Worm (Caenorhabditis elegans) whole organism, young adult: ENCODE measurements around the gene srd-44.
"Not testable (repeated sequence)": the region's sequence is repeated elsewhere in the genome, so short reads cannot be mapped to it uniquely, and the experiment has no call there.

Experiments used
- B0019.2 ChIP-seq: fragments of 200-800 bp; sonication (Bioruptor generic); conservative IDR thresholded peaks from 2 replicates; pipeline ENCODE4 v1.3.6; 2022; ENCODE audit warnings: missing genetic modification reagents, missing genetic modification characterization, missing compliant biosample characterization
- B0261.1 ChIP-seq: sonication (generic microtip); optimal IDR thresholded peaks from 2 replicates; lab custom pipeline; 2016; ENCODE audit warnings: mild to moderate bottlenecking, missing genetic modification characterization, moderate library complexity, missing compliant biosample characterization
- B0336.3 ChIP-seq: fragments of 200-800 bp; sonication (Bioruptor generic); IDR thresholded peaks from 2 replicates; pipeline ENCODE4 v1.3.6; 2022; ENCODE audit warnings: missing genetic modification characterization, missing compliant biosample characterization
- C06A6.2 ChIP-seq: fragments of 200-800 bp; sonication (Bioruptor generic); conservative IDR thresholded peaks from 2 replicates; pipeline ENCODE4 v1.3.6; 2022; ENCODE audit warnings: missing genetic modification characterization, missing compliant biosample characterization
- F10E7.11 ChIP-seq: sonication (generic microtip); optimal IDR thresholded peaks from 2 replicates; lab custom pipeline; 2017; ENCODE audit warnings: mild to moderate bottlenecking, missing genetic modification characterization, moderate library complexity, missing compliant biosample characterization
- F39B2.1 ChIP-seq: fragments of 200-800 bp; sonication (Bioruptor generic); IDR thresholded peaks from 2 replicates; pipeline ENCODE4 v1.3.6; 2022; ENCODE audit warnings: missing genetic modification reagents, missing genetic modification characterization, missing compliant biosample characterization
- F49E8.2 ChIP-seq: sonication (generic microtip); optimal IDR thresholded peaks from 3 replicates; lab custom pipeline; 2017; ENCODE audit warnings: missing genetic modification characterization, mild to moderate bottlenecking, missing compliant biosample characterization, antibody characterized with exemption, moderate library complexity; ENCODE audit not compliant: insufficient read depth
- F55B11.4 ChIP-seq: sonication (generic microtip); optimal IDR thresholded peaks from 2 replicates; lab custom pipeline; 2016; ENCODE audit warnings: missing compliant biosample characterization, missing genetic modification characterization, borderline replicate concordance; ENCODE audit not compliant: insufficient read depth
- K11D2.4 ChIP-seq: fragments of 200-800 bp; sonication (Bioruptor generic); IDR thresholded peaks from 2 replicates; pipeline ENCODE4 v1.3.6; 2022; ENCODE audit warnings: missing genetic modification reagents, missing genetic modification characterization, missing compliant biosample characterization
- K12H6.12 ChIP-seq: fragments of 200-800 bp; sonication (Bioruptor generic); optimal IDR thresholded peaks from 2 replicates; lab custom pipeline; 2018; ENCODE audit warnings: mild to moderate bottlenecking, missing genetic modification characterization, missing compliant biosample characterization
- T07F8.4 ChIP-seq: sonication (generic microtip); optimal IDR thresholded peaks from 2 replicates; lab custom pipeline; 2016; ENCODE audit warnings: mild to moderate bottlenecking, missing genetic modification characterization, moderate library complexity, missing compliant biosample characterization
- Y53G8AR.9 ChIP-seq: fragments of 200-800 bp; sonication (Bioruptor generic); conservative IDR thresholded peaks from 2 replicates; pipeline ENCODE4 v1.3.6; 2022; ENCODE audit warnings: missing genetic modification reagents, missing genetic modification characterization, missing compliant biosample characterization
- Y79H2A.3 ChIP-seq: fragments of 200-800 bp; sonication (Bioruptor generic); conservative IDR thresholded peaks from 2 replicates; pipeline ENCODE4 v1.3.6; 2022; ENCODE audit warnings: missing genetic modification reagents, missing genetic modification characterization, missing compliant biosample characterization
- ZK185.1 ChIP-seq: sonication (generic microtip); optimal IDR thresholded peaks from 2 replicates; lab custom pipeline; 2016; ENCODE audit warnings: mild to moderate bottlenecking, missing genetic modification characterization, missing compliant biosample characterization; ENCODE audit not compliant: poor library complexity, severe bottlenecking
- aptf-2 ChIP-seq: fragments of 200-800 bp; sonication (Bioruptor generic); conservative IDR thresholded peaks from 2 replicates; pipeline ENCODE4 v1.3.6; 2022; ENCODE audit warnings: missing genetic modification reagents, missing genetic modification characterization, missing compliant biosample characterization
- bed-1 ChIP-seq: fragments of 200-800 bp; sonication (Bioruptor generic); IDR thresholded peaks from 2 replicates; pipeline ENCODE4 v1.3.6; 2022; ENCODE audit warnings: missing genetic modification reagents, missing genetic modification characterization, missing compliant biosample characterization
- ccch-3 ChIP-seq: fragments of 200-800 bp; sonication (Bioruptor generic); optimal IDR thresholded peaks from 2 replicates; lab custom pipeline; 2018; ENCODE audit warnings: mild to moderate bottlenecking, missing genetic modification characterization, missing compliant biosample characterization
- cebp-2 ChIP-seq: fragments of 200-800 bp; sonication (Bioruptor generic); IDR thresholded peaks from 2 replicates; pipeline ENCODE4 v1.3.6; 2022; ENCODE audit warnings: missing genetic modification characterization, missing compliant biosample characterization
- ceh-100 ChIP-seq: fragments of 200-800 bp; sonication (Bioruptor generic); IDR thresholded peaks from 2 replicates; pipeline ENCODE4 v1.3.6; 2022; ENCODE audit warnings: missing genetic modification reagents, missing genetic modification characterization, missing compliant biosample characterization
- ceh-40 ChIP-seq: fragments of 200-800 bp; sonication (Bioruptor generic); IDR thresholded peaks from 2 replicates; pipeline ENCODE4 v1.3.6; 2022; ENCODE audit warnings: missing genetic modification characterization, missing compliant biosample characterization
- ceh-58 ChIP-seq: fragments of 200-800 bp; sonication (Bioruptor generic); IDR thresholded peaks from 2 replicates; pipeline ENCODE4 v1.3.6; 2022; ENCODE audit warnings: missing genetic modification characterization, missing compliant biosample characterization
- dpff-1 ChIP-seq: sonication (generic microtip); optimal IDR thresholded peaks from 2 replicates; lab custom pipeline; 2017; ENCODE audit warnings: mild to moderate bottlenecking, missing genetic modification characterization, missing compliant biosample characterization
- efl-1 ChIP-seq: fragments of 150-350 bp; optimal IDR thresholded peaks from 2 replicates; lab custom pipeline; 2014; ENCODE audit warnings: missing biosample characterization, missing genetic modification reagents, missing genetic modification characterization
- egl-18 ChIP-seq: fragments of 200-800 bp; sonication (Bioruptor generic); IDR thresholded peaks from 2 replicates; pipeline ENCODE4 v1.3.6; 2022; ENCODE audit warnings: missing genetic modification reagents, missing genetic modification characterization, missing compliant biosample characterization
- ekl-4 ChIP-seq: fragments of 200-800 bp; sonication (Bioruptor generic); IDR thresholded peaks from 2 replicates; pipeline ENCODE4 v1.3.6; 2022; ENCODE audit warnings: missing genetic modification reagents, missing genetic modification characterization, missing compliant biosample characterization
- ets-4 ChIP-seq: fragments of 200-800 bp; sonication (Bioruptor generic); optimal IDR thresholded peaks from 2 replicates; lab custom pipeline; 2018; ENCODE audit warnings: mild to moderate bottlenecking, missing genetic modification characterization, missing compliant biosample characterization
- him-1 ChIP-seq: sonication (generic microtip); optimal IDR thresholded peaks from 2 replicates; lab custom pipeline; 2016; ENCODE audit warnings: missing genotype, missing genetic modification reagents, missing genetic modification characterization, missing compliant biosample characterization
- hrde-1 ChIP-seq: sonication (generic microtip); optimal IDR thresholded peaks from 2 replicates; lab custom pipeline; 2016; ENCODE audit warnings: missing genetic modification characterization, mild to moderate bottlenecking, missing compliant biosample characterization, moderate library complexity, missing genotype, missing genetic modification reagents, borderline replicate concordance
- lag-1 ChIP-seq: fragments of 200-800 bp; sonication (Bioruptor generic); IDR thresholded peaks from 2 replicates; pipeline ENCODE4 v1.3.6; 2022; ENCODE audit warnings: missing genetic modification reagents, missing genetic modification characterization, missing compliant biosample characterization
- lin-54 ChIP-seq: fragments of 200-800 bp; sonication (Bioruptor generic); optimal IDR thresholded peaks from 2 replicates; lab custom pipeline; 2018; ENCODE audit warnings: mild to moderate bottlenecking, missing genetic modification characterization, missing compliant biosample characterization
- madf-3 ChIP-seq: fragments of 200-800 bp; sonication (Bioruptor generic); IDR thresholded peaks from 2 replicates; pipeline ENCODE4 v1.3.6; 2022; ENCODE audit warnings: missing genetic modification reagents, missing genetic modification characterization, missing compliant biosample characterization
- madf-8 ChIP-seq: fragments of 200-800 bp; sonication (Bioruptor generic); conservative IDR thresholded peaks from 2 replicates; pipeline ENCODE4 v1.3.6; 2022; ENCODE audit warnings: missing genetic modification reagents, missing genetic modification characterization, missing compliant biosample characterization
- nfyb-1 ChIP-seq: fragments of 200-800 bp; sonication (Bioruptor generic); IDR thresholded peaks from 2 replicates; pipeline ENCODE4 v1.3.6; 2022; ENCODE audit warnings: missing genetic modification reagents, missing genetic modification characterization, missing compliant biosample characterization
- nhr-90 ChIP-seq: sonication (generic microtip); optimal IDR thresholded peaks from 2 replicates; lab custom pipeline; 2016; ENCODE audit warnings: missing genotype, mild to moderate bottlenecking, missing genetic modification characterization, missing compliant biosample characterization
- rpc-1 ChIP-seq, 2 experiments: fragments of 150-350 bp in 1 of 2; sonication (generic microtip) in 1 of 2; optimal IDR thresholded peaks; 2 replicates each; lab custom pipeline; 2014 to 2018; ENCODE audit warnings: missing biosample characterization in 1 of 2, missing genetic modification characterization in 1 of 2, missing genetic modification reagents in 1 of 2, missing genotype in 1 of 2
- tbp1 ChIP-seq: fragments of 200-800 bp; sonication (Bioruptor generic); optimal IDR thresholded peaks from 2 replicates; lab custom pipeline; 2018; ENCODE audit warnings: mild to moderate bottlenecking, missing genetic modification characterization, missing compliant biosample characterization
- tbx-9 ChIP-seq: sonication (generic microtip); optimal IDR thresholded peaks from 2 replicates; lab custom pipeline; 2016; ENCODE audit warnings: borderline replicate concordance, missing genetic modification characterization, inconsistent platforms, missing compliant biosample characterization
- tlf-1 ChIP-seq: fragments of 200-800 bp; sonication (Bioruptor generic); optimal IDR thresholded peaks from 2 replicates; lab custom pipeline; 2018; ENCODE audit warnings: mild to moderate bottlenecking, missing genetic modification characterization, missing compliant biosample characterization
- xnd-1 ChIP-seq: sonication (generic microtip); optimal IDR thresholded peaks from 2 replicates; lab custom pipeline; 2016; ENCODE audit warnings: missing genotype, missing genetic modification reagents, missing genetic modification characterization, missing compliant biosample characterization
- zim-3 ChIP-seq: sonication (generic microtip); optimal IDR thresholded peaks from 2 replicates; lab custom pipeline; 2017; ENCODE audit warnings: mild to moderate bottlenecking, missing genetic modification characterization, moderate library complexity, missing compliant biosample characterization
- ztf-25 ChIP-seq: fragments of 200-800 bp; sonication (Bioruptor generic); IDR thresholded peaks from 2 replicates; pipeline ENCODE4 v1.3.6; 2022; ENCODE audit warnings: missing genetic modification reagents, missing genetic modification characterization, missing compliant biosample characterization
- ztf-26 ChIP-seq: sonication (generic microtip); optimal IDR thresholded peaks from 2 replicates; lab custom pipeline; 2017; ENCODE audit warnings: missing genetic modification characterization, missing compliant biosample characterization
- ztf-6 ChIP-seq: fragments of 200-800 bp; sonication (Bioruptor generic); IDR thresholded peaks from 2 replicates; pipeline ENCODE4 v1.3.6; 2022; ENCODE audit warnings: missing genetic modification reagents, missing genetic modification characterization, missing compliant biosample characterization

Gene srd-44

DNA sequence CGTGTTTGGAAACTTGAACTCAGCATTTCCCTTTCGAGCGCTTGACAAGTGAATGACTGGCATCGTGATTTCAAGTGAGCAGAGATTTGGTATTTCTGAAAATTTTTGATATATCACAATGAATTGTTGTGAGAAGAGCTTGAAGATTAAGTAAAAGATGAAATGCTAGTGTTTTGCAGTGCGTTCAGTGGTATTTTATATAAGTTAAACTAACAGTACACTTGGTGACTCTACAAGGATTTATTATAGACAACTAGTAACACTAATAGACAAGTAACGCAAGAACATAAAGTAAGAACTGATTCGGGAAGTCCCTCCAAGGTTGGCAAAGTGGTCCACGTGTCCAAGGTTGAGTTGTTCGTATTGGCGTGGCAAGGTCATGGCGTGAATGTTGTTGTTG lies 35.5 kb upstream of the srd-44 start, which contains the start of gene dot-1.3:
Gene dot-1.3 (minus strand): TSS at position 101 of the 400 bp plus-strand sequence.
- TF ChIP-seq ztf-25 (GFP tag; lab: Robert Waterston, UW); him-1 (tag; lab: Kevin White, UChicago); F39B2.1 (GFP tag; lab: Robert Waterston, UW): not testable (repeated sequence)

DNA sequence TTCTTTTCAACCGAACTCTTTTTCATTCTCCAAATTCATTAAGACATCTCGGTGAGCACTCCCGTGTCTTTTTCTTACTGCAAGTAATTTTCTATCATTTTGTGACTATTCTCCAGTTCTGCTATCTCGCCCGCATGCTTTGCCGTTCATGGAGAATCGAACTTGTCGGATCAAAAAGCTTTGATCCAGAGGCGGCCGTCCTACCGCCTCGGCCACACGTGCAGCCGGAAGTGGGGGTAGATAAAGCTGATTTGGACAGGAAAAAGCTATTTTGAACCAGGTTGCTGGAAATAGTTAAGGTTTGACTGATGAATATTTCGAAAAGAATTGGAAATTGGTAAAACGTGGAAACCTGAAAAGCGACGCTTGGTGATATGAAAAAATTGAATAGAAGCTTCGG lies 34.0 kb upstream of the srd-44 start:
- TF ChIP-seq ekl-4 (GFP tag; lab: Robert Waterston, UW) (no peak), egl-18 (GFP tag; lab: Robert Waterston, UW) (no peak), ceh-40 (GFP tag; lab: Robert Waterston, UW) (no peak), B0019.2 (GFP tag; lab: Robert Waterston, UW) (no peak), cebp-2 (GFP tag; lab: Robert Waterston, UW) (no peak), nfyb-1 (GFP tag; lab: Robert Waterston, UW) (no peak), tlf-1 (GFP tag; lab: Kevin White, UChicago) (no peak), F49E8.2 (tag; lab: Kevin White, UChicago) (no peak), ztf-6 (GFP tag; lab: Robert Waterston, UW) (no peak), lin-54 (GFP tag; lab: Kevin White, UChicago) (no peak), zim-3 (no peak), lag-1 (peak; percentile 72; the same call in 1 of the 2 replicates), T07F8.4 (tag; lab: Kevin White, UChicago) (no peak), B0261.1 (peak; percentile 24), C06A6.2 (GFP tag; lab: Robert Waterston, UW) (no peak), tbx-9 (tag; lab: Kevin White, UChicago) (no peak), K11D2.4 (0 out of 2 replicates have a peak, but pooled peaks have one; percentile 64), K12H6.12 (tag; lab: Kevin White, UChicago) (no peak), ZK185.1 (tag; lab: Kevin White, UChicago) (no peak), rpc-1 (optimal IDR thresholded peaks at IDR 0.05; lab: Kevin White, UChicago) (peak; percentile 34), rpc-1 (tag; optimal IDR thresholded peaks at IDR 0.05; lab: Kevin White, UChicago) (peak; percentile 68), ceh-58 (GFP tag; lab: Robert Waterston, UW) (no peak), ceh-100 (GFP tag; lab: Robert Waterston, UW) (no peak), Y53G8AR.9 (GFP tag; lab: Robert Waterston, UW) (no peak), ztf-25 (GFP tag; lab: Robert Waterston, UW) (no peak), nhr-90 (tag; lab: Kevin White, UChicago) (no peak), dpff-1 (tag; lab: Kevin White, UChicago) (no peak), madf-3 (GFP tag; lab: Robert Waterston, UW) (no peak), madf-8 (GFP tag; lab: Robert Waterston, UW) (no peak), hrde-1 (tag; lab: Kevin White, UChicago) (no peak), xnd-1 (tag; lab: Kevin White, UChicago) (no peak), F55B11.4 (tag; lab: Kevin White, UChicago) (no peak), Y79H2A.3 (GFP tag; lab: Robert Waterston, UW) (no peak), ccch-3 (GFP tag; lab: Kevin White, UChicago) (no peak), ztf-26 (tag; lab: Kevin White, UChicago) (no peak), bed-1 (no peak), B0336.3 (GFP tag; lab: Robert Waterston, UW) (no peak), F39B2.1 (GFP tag; lab: Robert Waterston, UW) (no peak), efl-1 (GFP tag; lab: Kevin White, UChicago) (no peak), tbp1 (GFP tag; lab: Kevin White, UChicago) (peak; percentile 76), ets-4 (GFP tag; lab: Kevin White, UChicago) (no peak), F10E7.11 (tag; lab: Kevin White, UChicago) (no peak), aptf-2 (GFP tag; lab: Robert Waterston, UW) (no peak)
